Worm (Caenorhabditis elegans) whole organism, L4 larva: Measurements from ENCODE around the gene mel-28.

Source experiments
- ama-1 ChIP-seq: fragments of 150-350 bp; optimal IDR thresholded peaks from 2 replicates; lab custom pipeline; 2014; ENCODE audit warnings: inconsistent platforms, mixed read lengths
- ces-1 ChIP-seq: fragments of 150-350 bp; sonication (generic microtip); optimal IDR thresholded peaks from 4 replicates; lab custom pipeline; 2014; ENCODE audit warnings: missing biosample characterization, missing genetic modification reagents, missing genetic modification characterization
- daf-12 ChIP-seq: fragments of 150-350 bp; optimal IDR thresholded peaks from 2 replicates; lab custom pipeline; 2014; ENCODE audit warnings: missing biosample characterization, missing genetic modification reagents, missing genetic modification characterization
- dpl-1 ChIP-seq: fragments of 150-350 bp; optimal IDR thresholded peaks from 2 replicates; lab custom pipeline; 2014; ENCODE audit warnings: missing biosample characterization, missing genetic modification reagents, missing genetic modification characterization
- hmg-1.1 ChIP-seq: fragments of 200-800 bp; sonication (Bioruptor generic); IDR thresholded peaks from 2 replicates; pipeline ENCODE4 v1.3.6; 2022; ENCODE audit warnings: missing genetic modification reagents, missing genetic modification characterization, missing compliant biosample characterization
- lin-13 ChIP-seq: fragments of 150-350 bp; optimal IDR thresholded peaks from 2 replicates; lab custom pipeline; 2014; ENCODE audit warnings: missing biosample characterization, missing genetic modification reagents, missing genetic modification characterization
- lin-39 ChIP-seq: fragments of 150-350 bp; optimal IDR thresholded peaks from 2 replicates; lab custom pipeline; 2014; ENCODE audit warnings: missing biosample characterization, missing genetic modification reagents, missing genetic modification characterization
- nhr-76 ChIP-seq: fragments of 150-350 bp; optimal IDR thresholded peaks from 2 replicates; lab custom pipeline; 2014; ENCODE audit warnings: missing biosample characterization, missing genetic modification characterization
- tag-97 ChIP-seq: fragments of 200-800 bp; sonication (Bioruptor generic); IDR thresholded peaks from 2 replicates; pipeline ENCODE4 v1.3.6; 2022; ENCODE audit warnings: missing genetic modification characterization, missing compliant biosample characterization

ce11 chrIII:4745934-4746333, 39.9 kb upstream of the mel-28 start, which contains the start of gene F17C8.6:
- no peak for TF ChIP-seq lin-39 (tag; lab: Kevin White, UChicago)
- TF ChIP-seq ama-1: no peak
- TF ChIP-seq daf-12 (tag; lab: Kevin White, UChicago): no peak
- no peak for TF ChIP-seq lin-13
- TF ChIP-seq nhr-76 (tag; lab: Kevin White, UChicago): no peak
- TF ChIP-seq ces-1 (GFP tag; lab: Kevin White, UChicago): no peak
- TF ChIP-seq tag-97 (GFP tag; lab: Robert Waterston, UW): no peak
- TF ChIP-seq dpl-1 (GFP tag; lab: Kevin White, UChicago): no peak
- no peak for TF ChIP-seq hmg-1.1 (GFP tag; lab: Robert Waterston, UW)
